Worm (Caenorhabditis elegans) whole organism, midembryonic: ENCODE data around the gene F13B12.6.

ENCODE experiments used
- flt-1 ChIP-seq: fragments of 200-800 bp; sonication (Bioruptor generic); IDR thresholded peaks from 2 replicates; pipeline ENCODE4 v1.3.6; 2022; ENCODE audit warnings: missing genetic modification characterization, missing compliant biosample characterization
- ref-1 ChIP-seq: fragments of 200-800 bp; sonication (Bioruptor generic); conservative IDR thresholded peaks from 2 replicates; pipeline ENCODE4 v1.3.6; 2022; ENCODE audit warnings: missing genetic modification reagents, missing genetic modification characterization, missing compliant biosample characterization
- ztf-23 ChIP-seq: fragments of 200-800 bp; sonication (Bioruptor generic); IDR thresholded peaks from 2 replicates; pipeline ENCODE4 v1.3.6; 2022; ENCODE audit warnings: missing genetic modification reagents, missing genetic modification characterization, missing compliant biosample characterization

ce11 chrIV:10457137-10457536 lies 39.5 kb upstream of the F13B12.6 start, which contains the start of gene srb-17:
- no peak for TF ChIP-seq flt-1 (GFP tag; lab: Robert Waterston, UW)
- TF ChIP-seq ref-1 (GFP tag; lab: Robert Waterston, UW), result no peak
- TF ChIP-seq ztf-23, result no peak
